Worm (Caenorhabditis elegans) whole organism, L4/young adult: Measurements from ENCODE around the gene C07A9.10.

Experiments used
- W03F9.2 ChIP-seq: fragments of 150-350 bp; optimal IDR thresholded peaks from 2 replicates; lab custom pipeline; 2014; ENCODE audit warnings: missing biosample characterization, missing genetic modification characterization
- dao-5 ChIP-seq: sonication (generic microtip); optimal IDR thresholded peaks from 2 replicates; lab custom pipeline; 2016; ENCODE audit warnings: missing genotype, missing genetic modification characterization, moderate library complexity, missing compliant biosample characterization
- him-1 ChIP-seq: sonication (generic microtip); optimal IDR thresholded peaks from 2 replicates; lab custom pipeline; 2016; ENCODE audit warnings: missing genotype, missing genetic modification reagents, missing genetic modification characterization, missing compliant biosample characterization

DNA sequence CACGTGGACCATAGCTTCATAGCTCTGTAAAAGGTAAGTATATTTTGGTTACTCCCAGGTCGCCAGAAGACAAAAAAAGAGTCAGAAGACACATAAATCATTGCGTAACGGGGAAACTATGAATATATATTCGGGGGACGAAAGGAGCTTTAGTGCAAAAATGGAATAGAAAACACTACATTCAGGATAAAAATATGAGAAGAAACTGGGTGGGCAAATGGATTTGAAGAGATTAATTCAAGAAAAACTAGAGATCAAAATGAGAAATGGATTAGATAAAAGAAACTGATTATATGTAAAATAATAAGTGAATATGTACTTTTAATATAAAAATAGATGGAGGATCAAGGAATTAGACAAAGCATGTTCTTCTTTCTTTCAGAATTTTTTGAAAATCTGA, 41.6 kb upstream of the C07A9.10 start, which contains the start of gene C07A9.12:
- TF ChIP-seq him-1 (tag; lab: Kevin White, UChicago) (no peak), dao-5 (no peak), W03F9.2 (no peak)
